Worm (Caenorhabditis elegans): ENCODE measurements around the gene ins-10.

ins-10 gene

DNA sequence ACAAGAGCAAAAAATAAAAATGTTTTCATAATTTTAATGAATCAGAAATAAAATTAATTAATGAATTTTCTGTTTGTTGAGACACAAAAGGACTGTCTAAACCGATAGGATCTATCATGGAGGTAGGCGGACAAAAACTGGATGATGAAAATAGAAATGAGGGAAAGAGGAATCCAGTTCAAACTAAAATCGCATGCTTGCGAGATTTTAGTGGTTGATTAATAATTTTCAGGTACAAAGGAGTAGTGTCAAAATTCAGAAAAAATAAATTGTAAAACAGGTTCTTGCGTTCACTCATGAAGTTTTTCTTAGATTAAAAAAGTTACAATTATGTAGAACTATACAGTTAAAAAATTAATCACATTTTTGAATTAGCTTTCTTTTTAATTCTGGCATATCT lies 6.4 kb upstream of the ins-10 start, which contains the start of gene T08G5.3:
Gene T08G5.3, minus strand, starts transcription at position 101 of the 400 bp plus-strand sequence.
- TF ChIP-seq skn-1 (tag; optimal IDR thresholded peaks at IDR 0.05) (no peak), lin-39 (tag; optimal IDR thresholded peaks at IDR 0.05) (no peak), madf-9 (GFP tag; conservative IDR thresholded peaks at IDR 0.05) (no peak), F26F4.8 (GFP tag; conservative IDR thresholded peaks at IDR 0.05) (no peak), F10B5.3 (tag; optimal IDR thresholded peaks at IDR 0.05) (no peak), hlh-30 (tag; optimal IDR thresholded peaks at IDR 0.05; ENCODE audit: insufficient read depth) (no peak), lir-3 (tag; optimal IDR thresholded peaks at IDR 0.05) (no peak), nhr-111 (GFP tag; optimal IDR thresholded peaks at IDR 0.05) (no peak), ceh-62 (tag; optimal IDR thresholded peaks at IDR 0.05) (no peak), daf-8 (GFP tag; IDR thresholded peaks at IDR 0.05) (no peak), dmd-8 (GFP tag; IDR thresholded peaks at IDR 0.05) (no peak)

DNA sequence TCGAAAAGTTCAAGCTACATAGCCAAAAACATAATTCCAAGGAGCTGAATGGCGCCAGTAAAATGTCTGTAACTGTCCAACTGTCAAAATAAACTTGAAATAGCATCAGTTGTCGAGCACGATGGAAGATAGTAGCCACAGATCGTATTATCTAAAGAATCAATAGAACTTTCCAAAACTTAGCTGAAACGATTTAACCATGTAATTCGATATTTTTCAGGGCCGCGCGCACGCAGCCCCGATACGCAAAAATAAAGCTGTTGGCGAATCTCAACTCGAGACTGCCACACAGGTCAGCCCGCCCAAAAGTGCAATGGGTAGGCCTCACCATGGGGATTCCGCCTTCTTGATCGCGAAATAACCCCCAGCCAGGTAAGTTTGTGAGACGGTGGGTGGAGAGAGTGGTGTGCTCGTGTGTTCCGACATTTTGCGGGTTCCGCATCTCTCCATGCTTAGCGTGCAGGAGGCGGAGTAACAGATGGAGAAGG lies 5.4 kb upstream of the ins-10 start:
- no peak for TF ChIP-seq aly-2 (tag; optimal IDR thresholded peaks at IDR 0.05)
- TF ChIP-seq ceh-44 (GFP tag; IDR thresholded peaks at IDR 0.05) = peak; percentile 81
- no peak for TF ChIP-seq fkh-10 (GFP tag; optimal IDR thresholded peaks at IDR 0.05)
- no peak for TF ChIP-seq lin-39 (tag; optimal IDR thresholded peaks at IDR 0.05)
- TF ChIP-seq unc-130 (GFP tag; optimal IDR thresholded peaks at IDR 0.05) = peak; percentile 38
- TF ChIP-seq lir-3 (tag; optimal IDR thresholded peaks at IDR 0.05) = peak; percentile 32
- no peak for TF ChIP-seq saeg-2 (GFP tag; IDR thresholded peaks at IDR 0.05)
- TF ChIP-seq snpc-1.2 (GFP tag; IDR thresholded peaks at IDR 0.05) = peak; percentile 77
- no peak for TF ChIP-seq dmd-8 (GFP tag; IDR thresholded peaks at IDR 0.05)
- no peak; the same call in 1 of the 2 replicates for TF ChIP-seq hmg-1.1 (GFP tag; IDR thresholded peaks at IDR 0.05)
- peak; percentile 59 for TF ChIP-seq mes-2 (tag; optimal IDR thresholded peaks at IDR 0.05; ENCODE audit: poor library complexity, severe bottlenecking)
- TF ChIP-seq mep-1 (tag; optimal IDR thresholded peaks at IDR 0.05) = no peak
- peak; percentile 89 for TF ChIP-seq duxl-1 (tag; optimal IDR thresholded peaks at IDR 0.05; ENCODE audit: poor library complexity)
- no peak for TF ChIP-seq dpl-1 (GFP tag; optimal IDR thresholded peaks at IDR 0.05)
- TF ChIP-seq nhr-76 (tag; optimal IDR thresholded peaks at IDR 0.05) = no peak
- TF ChIP-seq F26F4.8 (GFP tag; conservative IDR thresholded peaks at IDR 0.05) = no peak
- peak; percentile 56 for TF ChIP-seq dmd-6 (GFP tag; IDR thresholded peaks at IDR 0.05)
- no peak for TF ChIP-seq daf-12 (tag; optimal IDR thresholded peaks at IDR 0.05)
- TF ChIP-seq F37D6.2 (tag; optimal IDR thresholded peaks at IDR 0.05) = no peak
- TF ChIP-seq Y105C5A.15 (GFP tag; IDR thresholded peaks at IDR 0.05) = no peak
- peak; percentile 39; the same call in 1 of the 2 replicates for TF ChIP-seq php-3 (GFP tag; IDR thresholded peaks at IDR 0.05)
- TF ChIP-seq ztf-7 (tag; optimal IDR thresholded peaks at IDR 0.05) = no peak
- peak; percentile 87 for TF ChIP-seq aha-1 (tag)
- no peak for TF ChIP-seq ceh-62 (tag; optimal IDR thresholded peaks at IDR 0.05)
- no peak for TF ChIP-seq madf-5 (GFP tag; IDR thresholded peaks at IDR 0.05)
- TF ChIP-seq fos-1 (tag; optimal IDR thresholded peaks at IDR 0.05) = no peak
- TF ChIP-seq ztf-11 (tag; optimal IDR thresholded peaks at IDR 0.05) = no peak
- no peak for TF ChIP-seq nhr-28 (tag; optimal IDR thresholded peaks at IDR 0.05)
- no peak for TF ChIP-seq zfp-2 (tag; optimal IDR thresholded peaks at IDR 0.05)
- peak; percentile 54; the same call in 1 of the 2 replicates for TF ChIP-seq pha-4 (GFP tag; IDR thresholded peaks at IDR 0.05)
- no peak for TF ChIP-seq pha-4 (tag; optimal IDR thresholded peaks at IDR 0.05)
- TF ChIP-seq mxl-3 (GFP tag; optimal IDR thresholded peaks at IDR 0.05) = peak; percentile 51
- TF ChIP-seq nhr-48 (tag; optimal IDR thresholded peaks at IDR 0.05) = peak; percentile 63
- peak; percentile 71 for TF ChIP-seq nhr-42 (GFP tag; IDR thresholded peaks at IDR 0.05)
- TF ChIP-seq nhr-111 (GFP tag; optimal IDR thresholded peaks at IDR 0.05) = no peak
- peak; percentile 88 for TF ChIP-seq nhr-102 (tag; optimal IDR thresholded peaks at IDR 0.05)
- TF ChIP-seq snpc-4 (tag; optimal IDR thresholded peaks at IDR 0.05) = peak; percentile 80
- no peak for TF ChIP-seq ceh-82 (tag; optimal IDR thresholded peaks at IDR 0.05)
- no peak for TF ChIP-seq nhr-10 (tag; optimal IDR thresholded peaks at IDR 0.05)
- peak; percentile 64 for TF ChIP-seq spr-1 (tag; optimal IDR thresholded peaks at IDR 0.05)
- no peak for TF ChIP-seq hif-1 (tag; optimal IDR thresholded peaks at IDR 0.05)
- no peak for TF ChIP-seq lim-7 (GFP tag; IDR thresholded peaks at IDR 0.05)
- TF ChIP-seq hlh-11 (tag; optimal IDR thresholded peaks at IDR 0.05) = peak; percentile 69
- TF ChIP-seq rbr-2 (tag; optimal IDR thresholded peaks at IDR 0.05) = peak; percentile 40
- 0 out of 2 replicates have a peak, but pooled peaks have one; percentile 34 for TF ChIP-seq ceh-20 (GFP tag; IDR thresholded peaks at IDR 0.05)

Measured in whole organism, L4 larva.